Worm (Caenorhabditis elegans) whole organism, L4 larva: ENCODE measurements around the gene M03C11.1.

Experiments
- R02D3.7 ChIP-seq: fragments of 150-350 bp; sonication (generic microtip); optimal IDR thresholded peaks from 3 replicates; lab custom pipeline; 2014; ENCODE audit warnings: missing biosample characterization, missing genetic modification characterization
- T26A8.4 ChIP-seq: fragments of 200-800 bp; sonication (Bioruptor generic); IDR thresholded peaks from 2 replicates; pipeline ENCODE4 v1.3.6; 2022; ENCODE audit warnings: missing genetic modification characterization, missing compliant biosample characterization
- Y105C5A.15 ChIP-seq: fragments of 200-800 bp; sonication (Bioruptor generic); IDR thresholded peaks from 2 replicates; pipeline ENCODE4 v1.3.6; 2022; ENCODE audit warnings: missing genetic modification characterization, missing compliant biosample characterization
- ZK546.5 ChIP-seq, 2 experiments: sonication (generic microtip); optimal IDR thresholded peaks; 2 replicates each; lab custom pipeline; 2017; ENCODE audit warnings: missing biosample characterization in 2 of 2, missing genetic modification characterization in 2 of 2
- aha-1 ChIP-seq: fragments of 150-350 bp; peaks from one replicate; lab custom pipeline; 2014; ENCODE audit warnings: missing biosample characterization, missing genetic modification characterization
- ama-1 ChIP-seq: fragments of 150-350 bp; optimal IDR thresholded peaks from 2 replicates; lab custom pipeline; 2014; ENCODE audit warnings: inconsistent platforms, mixed read lengths
- ceh-82 ChIP-seq: sonication (generic microtip); optimal IDR thresholded peaks from 2 replicates; lab custom pipeline; 2017; ENCODE audit warnings: missing biosample characterization, missing genetic modification characterization
- ctbp-1 ChIP-seq: fragments of 200-800 bp; sonication (Bioruptor generic); IDR thresholded peaks from 2 replicates; pipeline ENCODE4 v1.3.6; 2022; ENCODE audit warnings: missing genetic modification reagents, missing genetic modification characterization, missing compliant biosample characterization
- daf-16 ChIP-seq, 3 experiments: sonication (generic microtip); optimal IDR thresholded peaks; 2 replicates each; lab custom pipeline; 2016 to 2017; ENCODE audit warnings: missing genetic modification characterization in 3 of 3, missing genetic modification reagents in 3 of 3, mild to moderate bottlenecking in 2 of 3, missing compliant biosample characterization in 2 of 3, missing biosample characterization in 1 of 3, moderate library complexity in 1 of 3
- daf-8 ChIP-seq: fragments of 200-800 bp; sonication (Bioruptor generic); IDR thresholded peaks from 2 replicates; pipeline ENCODE4 v1.3.6; 2022; ENCODE audit warnings: missing genetic modification characterization, missing compliant biosample characterization
- dmd-6 ChIP-seq: fragments of 200-800 bp; sonication (Bioruptor generic); IDR thresholded peaks from 2 replicates; pipeline ENCODE4 v1.3.6; 2022; ENCODE audit warnings: missing genetic modification reagents, missing genetic modification characterization, missing compliant biosample characterization
- dmd-8 ChIP-seq: fragments of 200-800 bp; sonication (Bioruptor generic); IDR thresholded peaks from 2 replicates; pipeline ENCODE4 v1.3.6; 2022; ENCODE audit warnings: missing genetic modification characterization, missing compliant biosample characterization
- dpl-1 ChIP-seq: fragments of 150-350 bp; optimal IDR thresholded peaks from 2 replicates; lab custom pipeline; 2014; ENCODE audit warnings: missing biosample characterization, missing genetic modification reagents, missing genetic modification characterization
- dve-1 ChIP-seq: sonication (generic microtip); optimal IDR thresholded peaks from 2 replicates; lab custom pipeline; 2017; ENCODE audit warnings: antibody characterized with exemption, mild to moderate bottlenecking, missing genetic modification characterization, missing compliant biosample characterization; ENCODE audit not compliant: insufficient read depth
- egl-27 ChIP-seq: sonication (generic microtip); optimal IDR thresholded peaks from 3 replicates; lab custom pipeline; 2017; ENCODE audit warnings: missing biosample characterization, missing genetic modification reagents, missing genetic modification characterization
- egl-43 ChIP-seq: fragments of 200-800 bp; sonication (Bioruptor generic); IDR thresholded peaks from 2 replicates; pipeline ENCODE4 v1.3.6; 2022; ENCODE audit warnings: missing genetic modification reagents, missing genetic modification characterization, missing compliant biosample characterization
- fkh-10 ChIP-seq: fragments of 150-350 bp; optimal IDR thresholded peaks from 2 replicates; lab custom pipeline; 2014; ENCODE audit warnings: missing biosample characterization, missing genetic modification reagents, missing genetic modification characterization
- fos-1 ChIP-seq: fragments of 150-350 bp; optimal IDR thresholded peaks from 2 replicates; lab custom pipeline; 2014; ENCODE audit warnings: missing biosample characterization, missing genetic modification characterization
- gei-8 ChIP-seq: fragments of 200-800 bp; sonication (Bioruptor generic); optimal IDR thresholded peaks from 2 replicates; lab custom pipeline; 2018; ENCODE audit warnings: mild to moderate bottlenecking, missing genetic modification characterization, missing compliant biosample characterization
- hif-1 ChIP-seq, 2 experiments: sonication (generic microtip); optimal IDR thresholded peaks; 2 replicates each; lab custom pipeline; 2016 to 2017; ENCODE audit warnings: missing compliant biosample characterization in 2 of 2, missing genetic modification characterization in 2 of 2, missing genetic modification reagents in 2 of 2, missing genotype in 2 of 2, mild to moderate bottlenecking in 1 of 2
- hlh-11 ChIP-seq: fragments of 200-800 bp; sonication (Bioruptor generic); optimal IDR thresholded peaks from 2 replicates; lab custom pipeline; 2018; ENCODE audit warnings: mild to moderate bottlenecking, missing genetic modification characterization, missing compliant biosample characterization
- hlh-30 ChIP-seq: sonication (generic microtip); optimal IDR thresholded peaks from 2 replicates; lab custom pipeline; 2017; ENCODE audit warnings: antibody characterized with exemption, mild to moderate bottlenecking, missing genetic modification characterization, missing compliant biosample characterization; ENCODE audit not compliant: insufficient read depth
- hmg-1.1 ChIP-seq: fragments of 200-800 bp; sonication (Bioruptor generic); IDR thresholded peaks from 2 replicates; pipeline ENCODE4 v1.3.6; 2022; ENCODE audit warnings: missing genetic modification reagents, missing genetic modification characterization, missing compliant biosample characterization
- jun-1 ChIP-seq: fragments of 150-350 bp; optimal IDR thresholded peaks from 2 replicates; lab custom pipeline; 2014; ENCODE audit warnings: missing biosample characterization, missing genetic modification reagents, missing genetic modification characterization
- lin-1 ChIP-seq: fragments of 200-800 bp; sonication (Bioruptor generic); IDR thresholded peaks from 2 replicates; pipeline ENCODE4 v1.3.6; 2022; ENCODE audit warnings: missing genetic modification reagents, missing genetic modification characterization, missing compliant biosample characterization
- lin-15B ChIP-seq: fragments of 150-350 bp; sonication (generic microtip); optimal IDR thresholded peaks from 3 replicates; lab custom pipeline; 2014; ENCODE audit warnings: missing biosample characterization, missing genetic modification characterization
- lin-38 ChIP-seq: fragments of 200-800 bp; sonication (Bioruptor generic); IDR thresholded peaks from 2 replicates; pipeline ENCODE4 v1.3.6; 2022; ENCODE audit warnings: missing genetic modification reagents, missing genetic modification characterization, missing compliant biosample characterization
- lin-39 ChIP-seq: fragments of 150-350 bp; optimal IDR thresholded peaks from 2 replicates; lab custom pipeline; 2014; ENCODE audit warnings: missing biosample characterization, missing genetic modification reagents, missing genetic modification characterization
- lsy-2 ChIP-seq, 2 experiments: fragments of 150-350 bp in 1 of 2; sonication (generic microtip) in 1 of 2; optimal IDR thresholded peaks; 2 replicates each; lab custom pipeline; 2014 to 2017; ENCODE audit warnings: missing biosample characterization in 2 of 2, missing genetic modification characterization in 2 of 2
- madf-5 ChIP-seq, 2 experiments: fragments of 200-800 bp; sonication (Bioruptor generic); IDR thresholded peaks; 2 replicates each; pipeline ENCODE4 v1.3.6; 2022; ENCODE audit warnings: missing compliant biosample characterization in 2 of 2, missing genetic modification characterization in 2 of 2
- madf-9 ChIP-seq: fragments of 200-800 bp; sonication (Bioruptor generic); conservative IDR thresholded peaks from 2 replicates; pipeline ENCODE4 v1.3.6; 2022; ENCODE audit warnings: missing genetic modification reagents, missing genetic modification characterization, missing compliant biosample characterization
- mdl-1 ChIP-seq, 2 experiments: fragments of 150-350 bp in 1 of 2; sonication (generic microtip) in 1 of 2; optimal IDR thresholded peaks; 2 replicates each; lab custom pipeline; 2014 to 2017; ENCODE audit warnings: missing biosample characterization in 2 of 2, missing genetic modification characterization in 2 of 2
- mdt-29 ChIP-seq: fragments of 200-800 bp; sonication (Bioruptor generic); IDR thresholded peaks from 2 replicates; pipeline ENCODE4 v1.3.6; 2022; ENCODE audit warnings: missing genetic modification reagents, missing genetic modification characterization, missing compliant biosample characterization
- mep-1 ChIP-seq: fragments of 150-350 bp; sonication (generic microtip); optimal IDR thresholded peaks from 3 replicates; lab custom pipeline; 2014; ENCODE audit warnings: missing biosample characterization, missing genetic modification characterization
- mes-2 ChIP-seq: sonication (generic microtip); optimal IDR thresholded peaks from 2 replicates; lab custom pipeline; 2016; ENCODE audit warnings: missing genotype, mild to moderate bottlenecking, missing genetic modification characterization, missing compliant biosample characterization; ENCODE audit not compliant: poor library complexity, severe bottlenecking
- nhr-10 ChIP-seq: fragments of 150-350 bp; optimal IDR thresholded peaks from 2 replicates; lab custom pipeline; 2014; ENCODE audit warnings: missing biosample characterization, missing genetic modification characterization
- nhr-11 ChIP-seq: fragments of 150-350 bp; optimal IDR thresholded peaks from 2 replicates; lab custom pipeline; 2014; ENCODE audit warnings: missing biosample characterization, missing genetic modification characterization
- nhr-237 ChIP-seq: sonication (generic microtip); optimal IDR thresholded peaks from 2 replicates; lab custom pipeline; 2017; ENCODE audit warnings: missing biosample characterization, missing genetic modification characterization
- nhr-25 ChIP-seq: sonication (generic microtip); optimal IDR thresholded peaks from 2 replicates; lab custom pipeline; 2017; ENCODE audit warnings: missing genetic modification characterization, mild to moderate bottlenecking, missing compliant biosample characterization, antibody characterized with exemption, moderate library complexity, borderline replicate concordance; ENCODE audit not compliant: insufficient read depth
- nhr-28 ChIP-seq: fragments of 150-350 bp; optimal IDR thresholded peaks from 2 replicates; lab custom pipeline; 2014; ENCODE audit warnings: missing biosample characterization, missing genetic modification characterization
- nhr-48 ChIP-seq: sonication (generic microtip); optimal IDR thresholded peaks from 2 replicates; lab custom pipeline; 2016; ENCODE audit warnings: mild to moderate bottlenecking, missing genetic modification characterization, missing compliant biosample characterization
- nhr-6 ChIP-seq: fragments of 150-350 bp; optimal IDR thresholded peaks from 2 replicates; lab custom pipeline; 2014; ENCODE audit warnings: missing biosample characterization, missing genetic modification characterization
- nhr-77 ChIP-seq: fragments of 150-350 bp; optimal IDR thresholded peaks from 2 replicates; lab custom pipeline; 2014; ENCODE audit warnings: missing biosample characterization, missing genetic modification characterization
- pha-4 ChIP-seq, 2 experiments: fragments of 150-350 bp in 1 of 2; fragments of 200-800 bp in 1 of 2; sonication (Bioruptor generic) in 1 of 2; IDR thresholded peaks in 1 of 2; optimal IDR thresholded peaks in 1 of 2; 2 replicates each; pipeline versions ENCODE4 v1.3.6 to Lab custom; 2014 to 2022; ENCODE audit warnings: missing genetic modification characterization in 2 of 2, missing genetic modification reagents in 2 of 2, missing biosample characterization in 1 of 2, missing compliant biosample characterization in 1 of 2
- unc-130 ChIP-seq: sonication (generic microtip); optimal IDR thresholded peaks from 2 replicates; lab custom pipeline; 2016; ENCODE audit warnings: missing genetic modification reagents, missing genetic modification characterization, missing compliant biosample characterization
- unc-39 ChIP-seq: sonication (generic microtip); optimal IDR thresholded peaks from 2 replicates; lab custom pipeline; 2017; ENCODE audit warnings: missing biosample characterization, missing genetic modification characterization
- vab-7 ChIP-seq: fragments of 200-800 bp; sonication (Bioruptor generic); IDR thresholded peaks from 2 replicates; pipeline ENCODE4 v1.3.6; 2022; ENCODE audit warnings: missing genetic modification reagents, missing genetic modification characterization, missing compliant biosample characterization
- zfp-3 ChIP-seq: fragments of 200-800 bp; sonication (Bioruptor generic); conservative IDR thresholded peaks from 2 replicates; pipeline ENCODE4 v1.3.6; 2022; ENCODE audit warnings: missing genetic modification reagents, missing genetic modification characterization, missing compliant biosample characterization
- zip-2 ChIP-seq: fragments of 150-350 bp; optimal IDR thresholded peaks from 2 replicates; lab custom pipeline; 2014; ENCODE audit warnings: missing biosample characterization, missing genetic modification characterization
- ztf-11 ChIP-seq: fragments of 150-350 bp; optimal IDR thresholded peaks from 2 replicates; lab custom pipeline; 2014; ENCODE audit warnings: missing biosample characterization, missing genetic modification characterization

Gene M03C11.1

ce11 chrIII:10357598-10358186 lies 38.2 kb downstream of the M03C11.1 start, which contains the start of gene umps-1:
TSS of gene umps-1 (minus strand) at chrIII:10357648.
- no peak for TF ChIP-seq egl-27
- no peak for TF ChIP-seq lin-15B (tag; lab: Kevin White, UChicago)
- peak; percentile 40 for TF ChIP-seq nhr-77
- no peak for TF ChIP-seq ama-1
- no peak for TF ChIP-seq daf-16 (GFP tag; optimal IDR thresholded peaks at IDR 0.05; lab: Kevin White, UChicago)
- peak; percentile 47 for TF ChIP-seq daf-16 (tag; optimal IDR thresholded peaks at IDR 0.05; lab: Kevin White, UChicago)
- no peak for TF ChIP-seq nhr-237 (tag; lab: Kevin White, UChicago)
- no peak for TF ChIP-seq zfp-3 (GFP tag; lab: Robert Waterston, UW)
- TF ChIP-seq hmg-1.1 (GFP tag; lab: Robert Waterston, UW): peak; percentile 35; the same call in 1 of the 2 replicates
- TF ChIP-seq dmd-6 (GFP tag; lab: Robert Waterston, UW): peak; percentile 49
- no peak for TF ChIP-seq nhr-48 (tag; lab: Kevin White, UChicago)
- TF ChIP-seq madf-9 (GFP tag; lab: Robert Waterston, UW): no peak
- no peak for TF ChIP-seq unc-39 (tag; lab: Kevin White, UChicago)
- no peak for TF ChIP-seq madf-5 (GFP tag; IDR thresholded peaks at IDR 0.05; lab: Robert Waterston, UW)
- no peak for TF ChIP-seq ZK546.5 (tag; optimal IDR thresholded peaks at IDR 0.05; lab: Kevin White, UChicago)
- TF ChIP-seq lin-38 (GFP tag; lab: Robert Waterston, UW): peak; percentile 67
- TF ChIP-seq R02D3.7 (tag; lab: Kevin White, UChicago): no peak
- TF ChIP-seq fos-1 (tag; lab: Kevin White, UChicago): no peak
- no peak for TF ChIP-seq daf-8 (GFP tag; lab: Robert Waterston, UW)
- peak; percentile 74 for TF ChIP-seq nhr-28 (tag; lab: Kevin White, UChicago)
- peak; percentile 84 for TF ChIP-seq mes-2 (tag; lab: Kevin White, UChicago)
- TF ChIP-seq mdl-1 (tag; optimal IDR thresholded peaks at IDR 0.05; lab: Kevin White, UChicago): no peak
- no peak for TF ChIP-seq jun-1 (tag; lab: Kevin White, UChicago)
- peak; percentile 30 for TF ChIP-seq nhr-11
- no peak for TF ChIP-seq mdt-29 (GFP tag; lab: Robert Waterston, UW)
- peak; percentile 64 for TF ChIP-seq hlh-30 (tag; lab: Kevin White, UChicago)
- peak; percentile 60 for TF ChIP-seq dve-1 (tag; lab: Kevin White, UChicago)
- TF ChIP-seq zip-2 (tag; lab: Kevin White, UChicago): no peak
- no peak for TF ChIP-seq ctbp-1 (GFP tag; lab: Robert Waterston, UW)
- peak; percentile 52 for TF ChIP-seq aha-1
- TF ChIP-seq lsy-2 (tag; optimal IDR thresholded peaks at IDR 0.05; lab: Kevin White, UChicago): peak; percentile 80 to 99
- no peak for TF ChIP-seq fkh-10
- peak; percentile 59 for TF ChIP-seq nhr-6 (tag; lab: Kevin White, UChicago)
- TF ChIP-seq hif-1 (tag; optimal IDR thresholded peaks at IDR 0.05; lab: Kevin White, UChicago): peak in 1 of 2 experiments; percentile 34
- TF ChIP-seq dmd-8 (GFP tag; lab: Robert Waterston, UW): no peak
- TF ChIP-seq unc-130: no peak
- no peak for TF ChIP-seq ceh-82 (tag; lab: Kevin White, UChicago)
- TF ChIP-seq nhr-10 (tag; lab: Kevin White, UChicago): no peak
- no peak for TF ChIP-seq lin-1
- TF ChIP-seq egl-43 (GFP tag; lab: Robert Waterston, UW): no peak
- TF ChIP-seq ztf-11 (tag; lab: Kevin White, UChicago): no peak
- no peak for TF ChIP-seq gei-8 (GFP tag; lab: Kevin White, UChicago)
- TF ChIP-seq Y105C5A.15: no peak
- no peak for TF ChIP-seq pha-4 (GFP tag; IDR thresholded peaks at IDR 0.05; lab: Robert Waterston, UW)
- no peak for TF ChIP-seq pha-4 (tag; optimal IDR thresholded peaks at IDR 0.05; lab: Kevin White, UChicago)
- no peak for TF ChIP-seq lin-39
- TF ChIP-seq nhr-25 (tag; lab: Kevin White, UChicago): peak; percentile 51
- TF ChIP-seq T26A8.4 (GFP tag; lab: Robert Waterston, UW): no peak
- no peak for TF ChIP-seq vab-7 (GFP tag; lab: Robert Waterston, UW)
- peak; percentile 50 for TF ChIP-seq hlh-11 (tag; lab: Kevin White, UChicago)
- peak; percentile 60 for TF ChIP-seq mep-1 (tag; lab: Kevin White, UChicago)
- peak; percentile 98 for TF ChIP-seq dpl-1 (GFP tag; lab: Kevin White, UChicago)
